Worm (Caenorhabditis elegans) whole organism, L4 larva: ENCODE measurements around the gene pqn-39.

Source experiments
- F10B5.3 ChIP-seq: sonication (generic microtip); optimal IDR thresholded peaks from 2 replicates; lab custom pipeline; 2016; ENCODE audit warnings: mild to moderate bottlenecking, missing genetic modification characterization, missing compliant biosample characterization
- F26F4.8 ChIP-seq: fragments of 200-800 bp; sonication (Bioruptor generic); conservative IDR thresholded peaks from 2 replicates; pipeline ENCODE4 v1.3.6; 2022; ENCODE audit warnings: missing genetic modification characterization, missing compliant biosample characterization
- R02D3.7 ChIP-seq: fragments of 150-350 bp; sonication (generic microtip); optimal IDR thresholded peaks from 3 replicates; lab custom pipeline; 2014; ENCODE audit warnings: missing biosample characterization, missing genetic modification characterization
- T26A8.4 ChIP-seq: fragments of 200-800 bp; sonication (Bioruptor generic); IDR thresholded peaks from 2 replicates; pipeline ENCODE4 v1.3.6; 2022; ENCODE audit warnings: missing genetic modification characterization, missing compliant biosample characterization
- Y105C5A.15 ChIP-seq: fragments of 200-800 bp; sonication (Bioruptor generic); IDR thresholded peaks from 2 replicates; pipeline ENCODE4 v1.3.6; 2022; ENCODE audit warnings: missing genetic modification characterization, missing compliant biosample characterization
- Y48G9A.11 ChIP-seq: fragments of 200-800 bp; sonication (Bioruptor generic); IDR thresholded peaks from 2 replicates; pipeline ENCODE4 v1.3.6; 2022; ENCODE audit warnings: missing genetic modification reagents, missing genetic modification characterization, missing compliant biosample characterization
- Y5F2A.4 ChIP-seq: fragments of 200-800 bp; sonication (Bioruptor generic); optimal IDR thresholded peaks from 2 replicates; lab custom pipeline; 2018; ENCODE audit warnings: mild to moderate bottlenecking, missing genetic modification characterization, missing compliant biosample characterization
- Y75B8A.6 ChIP-seq: fragments of 200-800 bp; sonication (Bioruptor generic); IDR thresholded peaks from 2 replicates; pipeline ENCODE4 v1.3.6; 2022; ENCODE audit warnings: missing genetic modification reagents, missing genetic modification characterization, missing compliant biosample characterization
- ZK337.2 ChIP-seq: fragments of 200-800 bp; sonication (Bioruptor generic); IDR thresholded peaks from 2 replicates; pipeline ENCODE4 v1.3.6; 2022; ENCODE audit warnings: missing genetic modification reagents, missing genetic modification characterization, missing compliant biosample characterization
- aha-1 ChIP-seq: fragments of 150-350 bp; peaks from one replicate; lab custom pipeline; 2014; ENCODE audit warnings: missing biosample characterization, missing genetic modification characterization
- aly-2 ChIP-seq: sonication (generic microtip); optimal IDR thresholded peaks from 2 replicates; lab custom pipeline; 2018; ENCODE audit warnings: missing biosample characterization, missing genetic modification characterization
- ama-1 ChIP-seq: fragments of 150-350 bp; optimal IDR thresholded peaks from 2 replicates; lab custom pipeline; 2014; ENCODE audit warnings: inconsistent platforms, mixed read lengths
- arid-1 ChIP-seq: fragments of 200-800 bp; sonication (Bioruptor generic); conservative IDR thresholded peaks from 2 replicates; pipeline ENCODE4 v1.3.6; 2022; ENCODE audit warnings: missing genetic modification reagents, missing genetic modification characterization, missing compliant biosample characterization
- ceh-20 ChIP-seq: fragments of 200-800 bp; sonication (Bioruptor generic); IDR thresholded peaks from 2 replicates; pipeline ENCODE4 v1.3.6; 2022; ENCODE audit warnings: missing genetic modification reagents, missing genetic modification characterization, missing compliant biosample characterization
- ceh-28 ChIP-seq: fragments of 150-350 bp; optimal IDR thresholded peaks from 2 replicates; lab custom pipeline; 2014; ENCODE audit warnings: missing biosample characterization, missing genetic modification reagents, missing genetic modification characterization
- ceh-32 ChIP-seq: sonication (generic microtip); optimal IDR thresholded peaks from 2 replicates; lab custom pipeline; 2016; ENCODE audit warnings: mild to moderate bottlenecking, missing genetic modification characterization, missing compliant biosample characterization; ENCODE audit not compliant: poor library complexity
- ceh-82 ChIP-seq: sonication (generic microtip); optimal IDR thresholded peaks from 2 replicates; lab custom pipeline; 2017; ENCODE audit warnings: missing biosample characterization, missing genetic modification characterization
- ctbp-1 ChIP-seq: fragments of 200-800 bp; sonication (Bioruptor generic); IDR thresholded peaks from 2 replicates; pipeline ENCODE4 v1.3.6; 2022; ENCODE audit warnings: missing genetic modification reagents, missing genetic modification characterization, missing compliant biosample characterization
- daf-8 ChIP-seq: fragments of 200-800 bp; sonication (Bioruptor generic); IDR thresholded peaks from 2 replicates; pipeline ENCODE4 v1.3.6; 2022; ENCODE audit warnings: missing genetic modification characterization, missing compliant biosample characterization
- dmd-6 ChIP-seq: fragments of 200-800 bp; sonication (Bioruptor generic); IDR thresholded peaks from 2 replicates; pipeline ENCODE4 v1.3.6; 2022; ENCODE audit warnings: missing genetic modification reagents, missing genetic modification characterization, missing compliant biosample characterization
- dmd-8 ChIP-seq: fragments of 200-800 bp; sonication (Bioruptor generic); IDR thresholded peaks from 2 replicates; pipeline ENCODE4 v1.3.6; 2022; ENCODE audit warnings: missing genetic modification characterization, missing compliant biosample characterization
- duxl-1 ChIP-seq: sonication (generic microtip); optimal IDR thresholded peaks from 2 replicates; lab custom pipeline; 2016; ENCODE audit warnings: mild to moderate bottlenecking, missing genetic modification characterization, moderate library complexity, missing compliant biosample characterization; ENCODE audit not compliant: poor library complexity
- dve-1 ChIP-seq: sonication (generic microtip); optimal IDR thresholded peaks from 2 replicates; lab custom pipeline; 2017; ENCODE audit warnings: antibody characterized with exemption, mild to moderate bottlenecking, missing genetic modification characterization, missing compliant biosample characterization; ENCODE audit not compliant: insufficient read depth
- egl-43 ChIP-seq: fragments of 200-800 bp; sonication (Bioruptor generic); IDR thresholded peaks from 2 replicates; pipeline ENCODE4 v1.3.6; 2022; ENCODE audit warnings: missing genetic modification reagents, missing genetic modification characterization, missing compliant biosample characterization
- hif-1 ChIP-seq, 2 experiments: sonication (generic microtip); optimal IDR thresholded peaks; 2 replicates each; lab custom pipeline; 2016 to 2017; ENCODE audit warnings: missing compliant biosample characterization in 2 of 2, missing genetic modification characterization in 2 of 2, missing genetic modification reagents in 2 of 2, missing genotype in 2 of 2, mild to moderate bottlenecking in 1 of 2
- hlh-11 ChIP-seq: fragments of 200-800 bp; sonication (Bioruptor generic); optimal IDR thresholded peaks from 2 replicates; lab custom pipeline; 2018; ENCODE audit warnings: mild to moderate bottlenecking, missing genetic modification characterization, missing compliant biosample characterization
- lim-7 ChIP-seq: fragments of 200-800 bp; sonication (Bioruptor generic); IDR thresholded peaks from 2 replicates; pipeline ENCODE4 v1.3.6; 2022; ENCODE audit warnings: missing genetic modification characterization, missing compliant biosample characterization
- lin-1 ChIP-seq: fragments of 200-800 bp; sonication (Bioruptor generic); IDR thresholded peaks from 2 replicates; pipeline ENCODE4 v1.3.6; 2022; ENCODE audit warnings: missing genetic modification reagents, missing genetic modification characterization, missing compliant biosample characterization
- lin-29 ChIP-seq: fragments of 200-800 bp; sonication (Bioruptor generic); IDR thresholded peaks from 2 replicates; pipeline ENCODE4 v1.3.6; 2022; ENCODE audit warnings: missing genetic modification reagents, missing genetic modification characterization, missing compliant biosample characterization
- lin-39 ChIP-seq: fragments of 150-350 bp; optimal IDR thresholded peaks from 2 replicates; lab custom pipeline; 2014; ENCODE audit warnings: missing biosample characterization, missing genetic modification reagents, missing genetic modification characterization
- madf-5 ChIP-seq, 2 experiments: fragments of 200-800 bp; sonication (Bioruptor generic); IDR thresholded peaks; 2 replicates each; pipeline ENCODE4 v1.3.6; 2022; ENCODE audit warnings: missing compliant biosample characterization in 2 of 2, missing genetic modification characterization in 2 of 2
- mdt-29 ChIP-seq: fragments of 200-800 bp; sonication (Bioruptor generic); IDR thresholded peaks from 2 replicates; pipeline ENCODE4 v1.3.6; 2022; ENCODE audit warnings: missing genetic modification reagents, missing genetic modification characterization, missing compliant biosample characterization
- mep-1 ChIP-seq: fragments of 150-350 bp; sonication (generic microtip); optimal IDR thresholded peaks from 3 replicates; lab custom pipeline; 2014; ENCODE audit warnings: missing biosample characterization, missing genetic modification characterization
- mxl-3 ChIP-seq: fragments of 200-800 bp; sonication (Bioruptor generic); optimal IDR thresholded peaks from 2 replicates; lab custom pipeline; 2018; ENCODE audit warnings: mild to moderate bottlenecking, missing genetic modification characterization, missing compliant biosample characterization
- nhr-10 ChIP-seq: fragments of 150-350 bp; optimal IDR thresholded peaks from 2 replicates; lab custom pipeline; 2014; ENCODE audit warnings: missing biosample characterization, missing genetic modification characterization
- nhr-25 ChIP-seq: sonication (generic microtip); optimal IDR thresholded peaks from 2 replicates; lab custom pipeline; 2017; ENCODE audit warnings: missing genetic modification characterization, mild to moderate bottlenecking, missing compliant biosample characterization, antibody characterized with exemption, moderate library complexity, borderline replicate concordance; ENCODE audit not compliant: insufficient read depth
- nhr-41 ChIP-seq: fragments of 200-800 bp; sonication (Bioruptor generic); IDR thresholded peaks from 2 replicates; pipeline ENCODE4 v1.3.6; 2022; ENCODE audit warnings: missing genetic modification reagents, missing genetic modification characterization, missing compliant biosample characterization
- nhr-76 ChIP-seq: fragments of 150-350 bp; optimal IDR thresholded peaks from 2 replicates; lab custom pipeline; 2014; ENCODE audit warnings: missing biosample characterization, missing genetic modification characterization
- php-3 ChIP-seq: fragments of 200-800 bp; sonication (Bioruptor generic); IDR thresholded peaks from 2 replicates; pipeline ENCODE4 v1.3.6; 2022; ENCODE audit warnings: missing genetic modification reagents, missing genetic modification characterization, missing compliant biosample characterization
- saeg-2 ChIP-seq: fragments of 200-800 bp; sonication (Bioruptor generic); IDR thresholded peaks from 2 replicates; pipeline ENCODE4 v1.3.6; 2022; ENCODE audit warnings: missing genetic modification reagents, missing genetic modification characterization, missing compliant biosample characterization
- set-16 ChIP-seq: fragments of 200-800 bp; sonication (Bioruptor generic); IDR thresholded peaks from 2 replicates; pipeline ENCODE4 v1.3.6; 2022; ENCODE audit warnings: missing genetic modification reagents, missing genetic modification characterization, missing compliant biosample characterization
- snpc-1.2 ChIP-seq: fragments of 200-800 bp; sonication (Bioruptor generic); IDR thresholded peaks from 2 replicates; pipeline ENCODE4 v1.3.6; 2022; ENCODE audit warnings: missing genetic modification reagents, missing genetic modification characterization, missing compliant biosample characterization
- snpc-4 ChIP-seq: fragments of 150-350 bp; optimal IDR thresholded peaks from 2 replicates; lab custom pipeline; 2014; ENCODE audit warnings: missing biosample characterization, missing genetic modification characterization
- spr-1 ChIP-seq: sonication (generic microtip); optimal IDR thresholded peaks from 2 replicates; lab custom pipeline; 2016; ENCODE audit warnings: mild to moderate bottlenecking, missing genetic modification characterization, missing compliant biosample characterization
- spr-3 ChIP-seq: fragments of 200-800 bp; sonication (Bioruptor generic); optimal IDR thresholded peaks from 2 replicates; lab custom pipeline; 2018; ENCODE audit warnings: mild to moderate bottlenecking, missing genetic modification characterization, missing compliant biosample characterization
- unc-130 ChIP-seq: sonication (generic microtip); optimal IDR thresholded peaks from 2 replicates; lab custom pipeline; 2016; ENCODE audit warnings: missing genetic modification reagents, missing genetic modification characterization, missing compliant biosample characterization
- vab-7 ChIP-seq: fragments of 200-800 bp; sonication (Bioruptor generic); IDR thresholded peaks from 2 replicates; pipeline ENCODE4 v1.3.6; 2022; ENCODE audit warnings: missing genetic modification reagents, missing genetic modification characterization, missing compliant biosample characterization
- ztf-11 ChIP-seq: fragments of 150-350 bp; optimal IDR thresholded peaks from 2 replicates; lab custom pipeline; 2014; ENCODE audit warnings: missing biosample characterization, missing genetic modification characterization
- ztf-7 ChIP-seq: fragments of 150-350 bp; optimal IDR thresholded peaks from 2 replicates; lab custom pipeline; 2014; ENCODE audit warnings: missing biosample characterization, missing genetic modification characterization

The pqn-39 gene

DNA sequence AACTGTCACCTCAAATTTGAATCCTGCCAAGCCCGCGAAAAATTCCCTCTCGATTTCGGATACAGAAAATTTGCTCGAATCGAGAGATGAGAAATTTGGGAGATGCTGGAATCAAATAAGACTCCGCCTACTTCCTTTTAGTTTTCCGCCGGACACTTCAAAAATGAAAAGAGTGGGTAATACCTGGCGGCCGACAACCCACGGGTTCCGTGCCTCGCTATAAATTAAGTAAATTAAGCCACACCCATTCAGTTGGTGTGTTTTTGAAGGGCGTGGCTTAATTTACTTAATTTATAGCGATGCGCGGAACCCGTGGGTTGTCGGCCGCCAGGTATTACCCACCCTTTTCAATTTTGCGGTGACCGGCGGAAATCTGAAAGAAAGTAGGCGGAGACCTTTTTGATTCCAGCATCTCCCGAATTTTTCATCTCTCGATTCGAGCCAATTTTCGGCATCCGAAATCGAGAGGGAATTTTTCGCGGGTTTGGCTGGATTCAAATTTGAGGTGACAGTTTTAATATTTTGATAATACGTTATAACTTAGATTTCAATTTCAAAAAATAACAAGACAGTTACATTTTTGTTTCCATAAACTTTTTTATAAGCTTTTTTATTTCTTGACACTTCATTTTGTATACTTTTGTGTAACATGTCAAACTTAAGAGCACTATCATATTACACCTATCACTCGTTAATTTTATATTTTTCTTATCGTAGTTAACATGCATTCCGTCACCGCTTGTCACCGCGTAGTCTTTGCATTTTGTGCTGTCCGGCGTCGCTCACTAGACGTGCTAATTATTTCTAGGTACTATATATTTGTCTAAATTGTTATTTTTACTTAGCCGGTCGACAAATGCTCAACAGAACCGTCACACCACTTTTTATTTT, 21.5 kb downstream of the pqn-39 start (continued):
- no peak for TF ChIP-seq unc-130 (GFP tag; lab: Kevin White, UChicago)
- no peak for TF ChIP-seq dmd-8 (GFP tag; lab: Robert Waterston, UW)
- TF ChIP-seq mxl-3, result no peak
- no peak for TF ChIP-seq nhr-76 (tag; lab: Kevin White, UChicago)
- TF ChIP-seq Y48G9A.11 (GFP tag; lab: Robert Waterston, UW), result no peak
- TF ChIP-seq ceh-28 (tag; lab: Kevin White, UChicago), result no peak
- TF ChIP-seq madf-5 (GFP tag; IDR thresholded peaks at IDR 0.05; lab: Robert Waterston, UW), result no peak
- no peak for TF ChIP-seq snpc-4
- no peak for TF ChIP-seq nhr-25 (tag; lab: Kevin White, UChicago)
- TF ChIP-seq Y5F2A.4, result no peak
- TF ChIP-seq aha-1 (tag; lab: Kevin White, UChicago), result no peak
- TF ChIP-seq spr-1, result no peak
- TF ChIP-seq lin-39 (tag; lab: Kevin White, UChicago), result no peak
- no peak for TF ChIP-seq arid-1 (GFP tag; lab: Robert Waterston, UW)
- no peak for TF ChIP-seq spr-3 (GFP tag; lab: Kevin White, UChicago)
- peak; percentile 48 for TF ChIP-seq dve-1 (tag; lab: Kevin White, UChicago)
- TF ChIP-seq ceh-82 (tag; lab: Kevin White, UChicago), result no peak
- no peak for TF ChIP-seq ceh-20 (GFP tag; lab: Robert Waterston, UW)
- no peak for TF ChIP-seq ztf-11
- TF ChIP-seq ama-1 (lab: Kevin White, UChicago), result no peak
- no peak for TF ChIP-seq hif-1 (tag; optimal IDR thresholded peaks at IDR 0.05; lab: Kevin White, UChicago)
- TF ChIP-seq R02D3.7, result no peak
- TF ChIP-seq vab-7, result no peak
- TF ChIP-seq dmd-6 (GFP tag; lab: Robert Waterston, UW), result peak; percentile 69
- peak; percentile 78; the same call in 1 of the 2 replicates for TF ChIP-seq php-3
- no peak for TF ChIP-seq F10B5.3
- no peak for TF ChIP-seq lin-1 (GFP tag; lab: Robert Waterston, UW)
- TF ChIP-seq mep-1, result peak; percentile 14
- TF ChIP-seq duxl-1 (tag; lab: Kevin White, UChicago), result no peak
- 0 out of 2 replicates have a peak, but pooled peaks have one; percentile 55 for TF ChIP-seq lim-7 (GFP tag; lab: Robert Waterston, UW)
- TF ChIP-seq daf-8 (GFP tag; lab: Robert Waterston, UW), result no peak
- TF ChIP-seq ztf-7 (tag; lab: Kevin White, UChicago), result no peak
- no peak for TF ChIP-seq nhr-41
- no peak for TF ChIP-seq F26F4.8 (GFP tag; lab: Robert Waterston, UW)
- no peak for TF ChIP-seq saeg-2 (GFP tag; lab: Robert Waterston, UW)
- no peak for TF ChIP-seq mdt-29 (GFP tag; lab: Robert Waterston, UW)
- peak; percentile 75 for TF ChIP-seq snpc-1.2 (GFP tag; lab: Robert Waterston, UW)
- no peak for TF ChIP-seq lin-29
- no peak for TF ChIP-seq nhr-10 (tag; lab: Kevin White, UChicago)
- no peak for TF ChIP-seq Y75B8A.6 (GFP tag; lab: Robert Waterston, UW)
- TF ChIP-seq egl-43 (GFP tag; lab: Robert Waterston, UW), result 0 out of 2 replicates have a peak, but pooled peaks have one; percentile 29
- TF ChIP-seq ctbp-1 (GFP tag; lab: Robert Waterston, UW), result no peak
- TF ChIP-seq hlh-11 (tag; lab: Kevin White, UChicago), result peak; percentile 55
- TF ChIP-seq ceh-32 (tag; lab: Kevin White, UChicago), result no peak
- no peak for TF ChIP-seq T26A8.4 (GFP tag; lab: Robert Waterston, UW)
- TF ChIP-seq aly-2 (tag; lab: Kevin White, UChicago), result no peak
- no peak for TF ChIP-seq Y105C5A.15 (GFP tag; lab: Robert Waterston, UW)
- TF ChIP-seq set-16 (GFP tag; lab: Robert Waterston, UW), result no peak
- no peak for TF ChIP-seq ZK337.2 (GFP tag; lab: Robert Waterston, UW)
